Worm (Caenorhabditis elegans) whole organism, young adult: Measurements from ENCODE around the gene Y46G5A.34.
A peak's percentile ranks its signal among the peaks of the same experiment; 100 is the strongest.

ENCODE experiments used
- B0019.2 ChIP-seq: fragments of 200-800 bp; sonication (Bioruptor generic); conservative IDR thresholded peaks from 2 replicates; pipeline ENCODE4 v1.3.6; 2022; ENCODE audit warnings: missing genetic modification reagents, missing genetic modification characterization, missing compliant biosample characterization
- B0035.1 ChIP-seq: sonication (generic microtip); optimal IDR thresholded peaks from 2 replicates; lab custom pipeline; 2016; ENCODE audit warnings: missing genetic modification characterization, mild to moderate bottlenecking, missing compliant biosample characterization, missing genotype, missing genetic modification reagents
- C06A6.2 ChIP-seq: fragments of 200-800 bp; sonication (Bioruptor generic); conservative IDR thresholded peaks from 2 replicates; pipeline ENCODE4 v1.3.6; 2022; ENCODE audit warnings: missing genetic modification characterization, missing compliant biosample characterization
- F39B2.1 ChIP-seq: fragments of 200-800 bp; sonication (Bioruptor generic); IDR thresholded peaks from 2 replicates; pipeline ENCODE4 v1.3.6; 2022; ENCODE audit warnings: missing genetic modification reagents, missing genetic modification characterization, missing compliant biosample characterization
- F57C9.4 ChIP-seq: sonication (generic microtip); optimal IDR thresholded peaks from 2 replicates; lab custom pipeline; 2017; ENCODE audit warnings: mild to moderate bottlenecking, missing genetic modification characterization, missing compliant biosample characterization
- K11D2.4 ChIP-seq: fragments of 200-800 bp; sonication (Bioruptor generic); IDR thresholded peaks from 2 replicates; pipeline ENCODE4 v1.3.6; 2022; ENCODE audit warnings: missing genetic modification reagents, missing genetic modification characterization, missing compliant biosample characterization
- T07F8.4 ChIP-seq: sonication (generic microtip); optimal IDR thresholded peaks from 2 replicates; lab custom pipeline; 2016; ENCODE audit warnings: mild to moderate bottlenecking, missing genetic modification characterization, moderate library complexity, missing compliant biosample characterization
- Y53G8AR.9 ChIP-seq: fragments of 200-800 bp; sonication (Bioruptor generic); conservative IDR thresholded peaks from 2 replicates; pipeline ENCODE4 v1.3.6; 2022; ENCODE audit warnings: missing genetic modification reagents, missing genetic modification characterization, missing compliant biosample characterization
- Y56A3A.18 ChIP-seq: fragments of 200-800 bp; sonication (Bioruptor generic); IDR thresholded peaks from 2 replicates; pipeline ENCODE4 v1.3.6; 2022; ENCODE audit warnings: missing genetic modification reagents, missing genetic modification characterization, missing compliant biosample characterization
- Y79H2A.3 ChIP-seq: fragments of 200-800 bp; sonication (Bioruptor generic); conservative IDR thresholded peaks from 2 replicates; pipeline ENCODE4 v1.3.6; 2022; ENCODE audit warnings: missing genetic modification reagents, missing genetic modification characterization, missing compliant biosample characterization
- ZK185.1 ChIP-seq: sonication (generic microtip); optimal IDR thresholded peaks from 2 replicates; lab custom pipeline; 2016; ENCODE audit warnings: mild to moderate bottlenecking, missing genetic modification characterization, missing compliant biosample characterization; ENCODE audit not compliant: poor library complexity, severe bottlenecking
- ama-1 ChIP-seq, 3 experiments: fragments of 150-350 bp in 1 of 3; sonication (generic microtip) in 2 of 3; optimal IDR thresholded peaks; 2 replicates each; lab custom pipeline; 2014 to 2018; ENCODE audit warnings: missing biosample characterization in 2 of 3, missing genetic modification characterization in 2 of 3, missing genetic modification reagents in 2 of 3
- aptf-3 ChIP-seq: fragments of 200-800 bp; sonication (Bioruptor generic); IDR thresholded peaks from 2 replicates; pipeline ENCODE4 v1.3.6; 2022; ENCODE audit warnings: missing genetic modification characterization, missing compliant biosample characterization
- athp-1 ChIP-seq: sonication (generic microtip); optimal IDR thresholded peaks from 2 replicates; lab custom pipeline; 2017; ENCODE audit warnings: mild to moderate bottlenecking, missing genetic modification characterization, missing compliant biosample characterization
- attf-3 ChIP-seq: fragments of 200-800 bp; sonication (Bioruptor generic); conservative IDR thresholded peaks from 2 replicates; pipeline ENCODE4 v1.3.6; 2022; ENCODE audit warnings: missing genetic modification reagents, missing genetic modification characterization, missing compliant biosample characterization
- bed-2 ChIP-seq: fragments of 200-800 bp; sonication (Bioruptor generic); IDR thresholded peaks from 2 replicates; pipeline ENCODE4 v1.3.6; 2022; ENCODE audit warnings: missing genetic modification reagents, missing genetic modification characterization, missing compliant biosample characterization
- cebp-1 ChIP-seq, 2 experiments: fragments of 200-800 bp in 1 of 2; sonication (Bioruptor generic) in 1 of 2; sonication (generic microtip) in 1 of 2; IDR thresholded peaks in 1 of 2; optimal IDR thresholded peaks in 1 of 2; 2 replicates each; pipeline versions ENCODE4 v1.3.6 to Lab custom; 2017 to 2022; ENCODE audit warnings: missing compliant biosample characterization in 2 of 2, missing genetic modification characterization in 2 of 2, mild to moderate bottlenecking in 1 of 2, missing genetic modification reagents in 1 of 2, moderate library complexity in 1 of 2
- ceh-40 ChIP-seq: fragments of 200-800 bp; sonication (Bioruptor generic); IDR thresholded peaks from 2 replicates; pipeline ENCODE4 v1.3.6; 2022; ENCODE audit warnings: missing genetic modification characterization, missing compliant biosample characterization
- ceh-58 ChIP-seq: fragments of 200-800 bp; sonication (Bioruptor generic); IDR thresholded peaks from 2 replicates; pipeline ENCODE4 v1.3.6; 2022; ENCODE audit warnings: missing genetic modification characterization, missing compliant biosample characterization
- ceh-79 ChIP-seq: sonication (generic microtip); optimal IDR thresholded peaks from 2 replicates; lab custom pipeline; 2017; ENCODE audit warnings: mild to moderate bottlenecking, missing genetic modification characterization, missing compliant biosample characterization
- ceh-91 ChIP-seq: fragments of 200-800 bp; sonication (Bioruptor generic); IDR thresholded peaks from 2 replicates; pipeline ENCODE4 v1.3.6; 2022; ENCODE audit warnings: missing genetic modification reagents, missing genetic modification characterization, missing compliant biosample characterization
- chd-7 ChIP-seq: sonication (generic microtip); optimal IDR thresholded peaks from 2 replicates; lab custom pipeline; 2016; ENCODE audit warnings: mild to moderate bottlenecking, missing genetic modification characterization, moderate library complexity, missing compliant biosample characterization
- dpl-1 ChIP-seq: fragments of 150-350 bp; optimal IDR thresholded peaks from 2 replicates; lab custom pipeline; 2014; ENCODE audit warnings: missing biosample characterization, missing genetic modification reagents, missing genetic modification characterization
- gei-17 ChIP-seq: fragments of 200-800 bp; sonication (Bioruptor generic); optimal IDR thresholded peaks from 2 replicates; lab custom pipeline; 2018; ENCODE audit warnings: mild to moderate bottlenecking, missing genetic modification characterization, missing compliant biosample characterization
- him-1 ChIP-seq: sonication (generic microtip); optimal IDR thresholded peaks from 2 replicates; lab custom pipeline; 2016; ENCODE audit warnings: missing genotype, missing genetic modification reagents, missing genetic modification characterization, missing compliant biosample characterization
- hlh-26 ChIP-seq: fragments of 200-800 bp; sonication (Bioruptor generic); conservative IDR thresholded peaks from 2 replicates; pipeline ENCODE4 v1.3.6; 2022; ENCODE audit warnings: missing genetic modification reagents, missing genetic modification characterization, missing compliant biosample characterization
- hmg-20 ChIP-seq: fragments of 200-800 bp; sonication (Bioruptor generic); IDR thresholded peaks from 2 replicates; pipeline ENCODE4 v1.3.6; 2022; ENCODE audit warnings: missing genetic modification reagents, missing genetic modification characterization, missing compliant biosample characterization
- hrde-1 ChIP-seq: sonication (generic microtip); optimal IDR thresholded peaks from 2 replicates; lab custom pipeline; 2016; ENCODE audit warnings: missing genetic modification characterization, mild to moderate bottlenecking, missing compliant biosample characterization, moderate library complexity, missing genotype, missing genetic modification reagents, borderline replicate concordance
- hsf-1 ChIP-seq: fragments of 200-800 bp; sonication (Bioruptor generic); IDR thresholded peaks from 2 replicates; pipeline ENCODE4 v1.3.6; 2022; ENCODE audit warnings: missing genetic modification reagents, missing genetic modification characterization, missing compliant biosample characterization
- lag-1 ChIP-seq: fragments of 200-800 bp; sonication (Bioruptor generic); IDR thresholded peaks from 2 replicates; pipeline ENCODE4 v1.3.6; 2022; ENCODE audit warnings: missing genetic modification reagents, missing genetic modification characterization, missing compliant biosample characterization
- let-526 ChIP-seq: fragments of 200-800 bp; sonication (Bioruptor generic); IDR thresholded peaks from 2 replicates; pipeline ENCODE4 v1.3.6; 2022; ENCODE audit warnings: missing genetic modification reagents, missing genetic modification characterization, missing compliant biosample characterization
- lin-35 ChIP-seq, 3 experiments: fragments of 150-350 bp in 2 of 3; sonication (generic microtip) in 1 of 3; optimal IDR thresholded peaks; 2 replicates each; lab custom pipeline; 2014 to 2018; ENCODE audit warnings: missing biosample characterization in 3 of 3, missing genetic modification characterization in 3 of 3, missing genetic modification reagents in 3 of 3
- lsy-27 ChIP-seq: sonication (generic microtip); optimal IDR thresholded peaks from 2 replicates; lab custom pipeline; 2017; ENCODE audit warnings: missing genetic modification characterization, mild to moderate bottlenecking, missing compliant biosample characterization, antibody characterized with exemption, missing genotype, borderline replicate concordance; ENCODE audit not compliant: insufficient read depth
- madf-10 ChIP-seq: sonication (generic microtip); optimal IDR thresholded peaks from 2 replicates; lab custom pipeline; 2016; ENCODE audit warnings: mild to moderate bottlenecking, missing genetic modification characterization, missing compliant biosample characterization
- madf-8 ChIP-seq: fragments of 200-800 bp; sonication (Bioruptor generic); conservative IDR thresholded peaks from 2 replicates; pipeline ENCODE4 v1.3.6; 2022; ENCODE audit warnings: missing genetic modification reagents, missing genetic modification characterization, missing compliant biosample characterization
- nfya-1 ChIP-seq: sonication (generic microtip); optimal IDR thresholded peaks from 2 replicates; lab custom pipeline; 2017; ENCODE audit warnings: antibody characterized with exemption, missing compliant biosample characterization, missing genetic modification characterization, borderline replicate concordance; ENCODE audit not compliant: insufficient read depth
- nfya-2 ChIP-seq: fragments of 200-800 bp; sonication (Bioruptor generic); IDR thresholded peaks from 2 replicates; pipeline ENCODE4 v1.3.6; 2022; ENCODE audit warnings: missing genetic modification reagents, missing genetic modification characterization, missing compliant biosample characterization
- nfyb-1 ChIP-seq: fragments of 200-800 bp; sonication (Bioruptor generic); IDR thresholded peaks from 2 replicates; pipeline ENCODE4 v1.3.6; 2022; ENCODE audit warnings: missing genetic modification reagents, missing genetic modification characterization, missing compliant biosample characterization
- nhr-120 ChIP-seq: fragments of 200-800 bp; sonication (Bioruptor generic); IDR thresholded peaks from 2 replicates; pipeline ENCODE4 v1.3.6; 2022; ENCODE audit warnings: missing genetic modification characterization, missing compliant biosample characterization
- nhr-90 ChIP-seq: sonication (generic microtip); optimal IDR thresholded peaks from 2 replicates; lab custom pipeline; 2016; ENCODE audit warnings: missing genotype, mild to moderate bottlenecking, missing genetic modification characterization, missing compliant biosample characterization
- pha-4 ChIP-seq: fragments of 150-350 bp; sonication (generic microtip); optimal IDR thresholded peaks from 2 replicates; lab custom pipeline; 2014; ENCODE audit warnings: missing biosample characterization, missing genetic modification reagents, missing genetic modification characterization
- snpc-1.3 ChIP-seq: sonication (generic microtip); optimal IDR thresholded peaks from 2 replicates; lab custom pipeline; 2017; ENCODE audit warnings: missing genetic modification characterization, mild to moderate bottlenecking, missing compliant biosample characterization, antibody characterized with exemption, moderate library complexity, missing genotype, missing genetic modification reagents; ENCODE audit not compliant: insufficient read depth
- snpc-3.4 ChIP-seq: sonication (generic microtip); optimal IDR thresholded peaks from 2 replicates; lab custom pipeline; 2017; ENCODE audit warnings: missing genetic modification characterization, mild to moderate bottlenecking, missing compliant biosample characterization, antibody characterized with exemption, moderate library complexity, missing genotype, missing genetic modification reagents
- somi-1 ChIP-seq: fragments of 200-800 bp; sonication (Bioruptor generic); optimal IDR thresholded peaks from 2 replicates; lab custom pipeline; 2018; ENCODE audit warnings: mild to moderate bottlenecking, missing genetic modification characterization, missing compliant biosample characterization
- tlf-1 ChIP-seq: fragments of 200-800 bp; sonication (Bioruptor generic); optimal IDR thresholded peaks from 2 replicates; lab custom pipeline; 2018; ENCODE audit warnings: mild to moderate bottlenecking, missing genetic modification characterization, missing compliant biosample characterization
- ztf-18 ChIP-seq: sonication (generic microtip); optimal IDR thresholded peaks from 2 replicates; lab custom pipeline; 2016; ENCODE audit warnings: missing genotype, mild to moderate bottlenecking, missing genetic modification characterization, missing compliant biosample characterization
- ztf-3 ChIP-seq: fragments of 200-800 bp; sonication (Bioruptor generic); optimal IDR thresholded peaks from 2 replicates; lab custom pipeline; 2018; ENCODE audit warnings: mild to moderate bottlenecking, missing genetic modification characterization, missing compliant biosample characterization

Y46G5A.34 gene

ce11 chrII:12726704-12727103 lies 49.8 kb upstream of the Y46G5A.34 start (continued):
- no peak for TF ChIP-seq aptf-3 (GFP tag; lab: Robert Waterston, UW)
- TF ChIP-seq snpc-3.4 (tag; lab: Kevin White, UChicago): peak; percentile 13
- no peak for TF ChIP-seq B0019.2
- TF ChIP-seq nfya-2 (GFP tag; lab: Robert Waterston, UW): 0 out of 2 replicates have a peak, but pooled peaks have one; percentile 67
- TF ChIP-seq nhr-90: no peak
- no peak for TF ChIP-seq lsy-27 (tag; lab: Kevin White, UChicago)
- peak; percentile 17 for TF ChIP-seq ceh-79 (tag; lab: Kevin White, UChicago)
- TF ChIP-seq dpl-1 (GFP tag; lab: Kevin White, UChicago): no peak
- TF ChIP-seq Y79H2A.3 (GFP tag; lab: Robert Waterston, UW): peak; percentile 81; the same call in 1 of the 2 replicates
- TF ChIP-seq nfyb-1: no peak
- no peak for TF ChIP-seq ztf-3
- peak; percentile 44; the same call in 1 of the 2 replicates for TF ChIP-seq Y56A3A.18
- TF ChIP-seq pha-4: no peak
- peak; percentile 85; the same call in 1 of the 2 replicates for TF ChIP-seq Y53G8AR.9
- TF ChIP-seq C06A6.2 (GFP tag; lab: Robert Waterston, UW): no peak
- no peak for TF ChIP-seq hlh-26
- TF ChIP-seq B0035.1: no peak
- peak; percentile 92 for TF ChIP-seq him-1 (tag; lab: Kevin White, UChicago)
- TF ChIP-seq ceh-40: no peak
- TF ChIP-seq bed-2 (GFP tag; lab: Robert Waterston, UW): no peak
- TF ChIP-seq F57C9.4 (tag; lab: Kevin White, UChicago): no peak
- no peak for TF ChIP-seq attf-3 (GFP tag; lab: Robert Waterston, UW)
- TF ChIP-seq madf-10 (tag; lab: Kevin White, UChicago): no peak
- TF ChIP-seq ceh-58 (GFP tag; lab: Robert Waterston, UW): no peak
- TF ChIP-seq athp-1 (tag; lab: Kevin White, UChicago): peak; percentile 55
- no peak for TF ChIP-seq somi-1 (GFP tag; lab: Kevin White, UChicago)
- peak; percentile 27 for TF ChIP-seq tlf-1
- no peak; the same call in 1 of the 2 replicates for TF ChIP-seq ceh-91 (GFP tag; lab: Robert Waterston, UW)
- no peak for TF ChIP-seq lin-35 (GFP tag; optimal IDR thresholded peaks at IDR 0.05; lab: Kevin White, UChicago)
- TF ChIP-seq snpc-1.3: no peak
- no peak for TF ChIP-seq nfya-1 (tag; lab: Kevin White, UChicago)
- TF ChIP-seq nhr-120: no peak
- TF ChIP-seq madf-8 (GFP tag; lab: Robert Waterston, UW): no peak
- peak; percentile 78 for TF ChIP-seq hsf-1 (GFP tag; lab: Robert Waterston, UW)
- 0 out of 2 replicates have a peak, but pooled peaks have one; percentile 6 for TF ChIP-seq F39B2.1 (GFP tag; lab: Robert Waterston, UW)
- TF ChIP-seq K11D2.4: no peak
- no peak for TF ChIP-seq lag-1 (GFP tag; lab: Robert Waterston, UW)
- TF ChIP-seq chd-7: no peak
- no peak for TF ChIP-seq ama-1 (optimal IDR thresholded peaks at IDR 0.05; lab: Kevin White, UChicago)
- peak in 1 of 2 experiments; percentile 80 for TF ChIP-seq ama-1 (GFP tag; optimal IDR thresholded peaks at IDR 0.05; lab: Kevin White, UChicago)
- no peak for TF ChIP-seq ztf-18 (tag; lab: Kevin White, UChicago)
- no peak for TF ChIP-seq ZK185.1
- TF ChIP-seq T07F8.4 (tag; lab: Kevin White, UChicago): no peak
- TF ChIP-seq hrde-1 (tag; lab: Kevin White, UChicago): peak; percentile 59
- no peak for TF ChIP-seq gei-17 (GFP tag; lab: Kevin White, UChicago)
- no peak for TF ChIP-seq hmg-20 (GFP tag; lab: Robert Waterston, UW)
- TF ChIP-seq let-526 (GFP tag; lab: Robert Waterston, UW): no peak
- TF ChIP-seq cebp-1 (GFP tag; IDR thresholded peaks at IDR 0.05; lab: Robert Waterston, UW): no peak
- peak; percentile 45 for TF ChIP-seq cebp-1 (tag; optimal IDR thresholded peaks at IDR 0.05; lab: Kevin White, UChicago)
